Fruit fly (Drosophila melanogaster) S2 (cell line): ENCODE data around the gene CG14086.

ENCODE experiments used
- CG8478 ChIP-seq: fragments of >200 bp; optimal IDR thresholded peaks from 2 replicates; lab custom pipeline; 2018
- CTCF ChIP-seq, 2 experiments: fragments of >200 bp; optimal IDR thresholded peaks; 2 replicates each; lab custom pipeline; 2018

dm6 chr3L:19289411-19289810 lies 13.8 kb downstream of the CG14086 start:
- no peak for TF ChIP-seq CG8478 (lab: Kevin White, UChicago)
- TF ChIP-seq CTCF (optimal IDR thresholded peaks at IDR 0.05; lab: Kevin White, UChicago), result no peak
